Fruit fly (Drosophila melanogaster) whole organism, pupa: ENCODE measurements around the gene CG10286.

Source experiments
- CG10348 ChIP-seq: fragments of 200-800 bp; sonication (Bioruptor generic); IDR thresholded peaks from 2 replicates; pipeline ENCODE4 v1.3.6; 2022; ENCODE audit warnings: missing biosample characterization, missing genetic modification characterization
- CG12605 ChIP-seq: fragments of 200-800 bp; sonication (Bioruptor generic); IDR thresholded peaks from 2 replicates; pipeline ENCODE4 v1.3.6; 2022; ENCODE audit warnings: missing biosample characterization, missing genetic modification characterization
- CG13204 ChIP-seq: fragments of 200-800 bp; sonication (Bioruptor generic); optimal IDR thresholded peaks from 2 replicates; lab custom pipeline; 2018; ENCODE audit warnings: missing biosample characterization, mild to moderate bottlenecking, missing genetic modification characterization, moderate library complexity
- CG14655 ChIP-seq: fragments of 200-800 bp; sonication (Bioruptor generic); optimal IDR thresholded peaks from 3 replicates; lab custom pipeline; 2017; ENCODE audit warnings: mild to moderate bottlenecking, missing biosample characterization, missing genetic modification reagents, missing genetic modification characterization
- CG15710 ChIP-seq: fragments of 200-800 bp; sonication (Bioruptor generic); optimal IDR thresholded peaks from 2 replicates; lab custom pipeline; 2018; ENCODE audit warnings: missing biosample characterization, mild to moderate bottlenecking, missing genetic modification characterization, moderate library complexity
- CG17806 ChIP-seq: fragments of 200-800 bp; sonication (Bioruptor generic); optimal IDR thresholded peaks from 2 replicates; lab custom pipeline; 2018; ENCODE audit warnings: missing biosample characterization, mild to moderate bottlenecking, missing genetic modification characterization, moderate library complexity
- CG32121 ChIP-seq: fragments of 200-800 bp; sonication (Bioruptor generic); IDR thresholded peaks from 2 replicates; pipeline ENCODE4 v1.3.6; 2022; ENCODE audit warnings: missing biosample characterization, missing genetic modification characterization
- CG34367 ChIP-seq: fragments of 200-800 bp; sonication (Bioruptor generic); optimal IDR thresholded peaks from 2 replicates; lab custom pipeline; 2018; ENCODE audit warnings: missing biosample characterization, mild to moderate bottlenecking, missing genetic modification characterization
- CG4496 ChIP-seq: fragments of 200-800 bp; sonication (Bioruptor generic); IDR thresholded peaks from 3 replicates; pipeline ENCODE4 v1.3.6; 2022; ENCODE audit warnings: missing biosample characterization, missing genetic modification characterization
- CG8159 ChIP-seq: fragments of 200-800 bp; sonication (Bioruptor generic); optimal IDR thresholded peaks from 3 replicates; lab custom pipeline; 2018; ENCODE audit warnings: missing biosample characterization, mild to moderate bottlenecking, missing genetic modification characterization, moderate library complexity
- CG8301 ChIP-seq: fragments of 200-800 bp; sonication (Bioruptor generic); optimal IDR thresholded peaks from 2 replicates; lab custom pipeline; 2018; ENCODE audit warnings: missing biosample characterization, mild to moderate bottlenecking, missing genetic modification characterization
- CG9948 ChIP-seq: fragments of 200-800 bp; sonication (Bioruptor generic); optimal IDR thresholded peaks from 2 replicates; lab custom pipeline; 2018; ENCODE audit warnings: missing biosample characterization, mild to moderate bottlenecking, missing genetic modification characterization, moderate library complexity
- D1 ChIP-seq: fragments of 200-800 bp; sonication (Bioruptor generic); optimal IDR thresholded peaks from 2 replicates; lab custom pipeline; 2018; ENCODE audit warnings: missing biosample characterization, mild to moderate bottlenecking, missing genetic modification characterization, moderate library complexity
- EcR ChIP-seq: fragments of 200-800 bp; sonication (Bioruptor generic); optimal IDR thresholded peaks from 3 replicates; lab custom pipeline; 2019; ENCODE audit warnings: missing biosample characterization, missing genetic modification characterization, mild to moderate bottlenecking, moderate library complexity, missing genetic modification reagents
- Ets98B ChIP-seq: fragments of 200-800 bp; sonication (Bioruptor generic); IDR thresholded peaks from 2 replicates; pipeline ENCODE4 v1.3.6; 2022; ENCODE audit warnings: missing biosample characterization, missing genetic modification characterization
- Pif1A ChIP-seq: fragments of 200-800 bp; sonication (Bioruptor generic); optimal IDR thresholded peaks from 3 replicates; lab custom pipeline; 2016; ENCODE audit warnings: missing biosample characterization, missing genetic modification characterization
- Pif1B ChIP-seq: fragments of 200-800 bp; sonication (Bioruptor generic); optimal IDR thresholded peaks from 3 replicates; lab custom pipeline; 2016; ENCODE audit warnings: missing biosample characterization, missing genetic modification characterization
- Snoo ChIP-seq: fragments of 200-800 bp; sonication (Bioruptor generic); optimal IDR thresholded peaks from 3 replicates; lab custom pipeline; 2017; ENCODE audit warnings: missing biosample characterization, mild to moderate bottlenecking, missing genetic modification characterization, inconsistent platforms
- fd96Ca ChIP-seq: fragments of 200-800 bp; sonication (Bioruptor generic); IDR thresholded peaks from 3 replicates; pipeline ENCODE4 v1.3.6; 2022; ENCODE audit warnings: missing biosample characterization, missing genetic modification characterization
- gl ChIP-seq: fragments of 200-800 bp; sonication (Bioruptor generic); optimal IDR thresholded peaks from 2 replicates; lab custom pipeline; 2018; ENCODE audit warnings: missing biosample characterization, mild to moderate bottlenecking, missing genetic modification characterization
- rn ChIP-seq: fragments of 200-800 bp; sonication (Bioruptor generic); IDR thresholded peaks from 2 replicates; pipeline ENCODE4 v1.3.6; 2022; ENCODE audit warnings: missing biosample characterization, missing genetic modification characterization

CG10286 gene

DNA sequence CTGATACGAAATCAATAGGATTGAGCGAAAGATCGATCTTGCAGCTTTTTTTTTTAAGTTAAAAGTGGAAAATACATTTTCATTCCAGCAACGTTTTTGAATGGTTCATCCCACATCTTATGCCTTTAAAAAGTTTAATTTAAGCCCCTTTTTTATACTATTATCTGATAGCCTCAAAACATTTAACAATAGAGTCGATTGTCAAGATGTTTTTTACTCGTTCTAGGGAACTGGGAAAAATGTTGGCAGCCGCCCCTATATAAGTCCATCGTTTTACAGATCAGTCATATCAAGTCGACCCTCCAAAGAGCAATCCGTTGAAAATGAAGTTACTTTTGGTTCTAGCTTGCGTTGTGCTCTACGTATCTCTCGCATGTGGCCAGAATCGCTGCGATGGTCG lies 8.7 kb downstream of the CG10286 start, which contains the start of gene CG42537:
Gene CG42537 (plus strand): TSS at position 301 of the 400 bp plus-strand sequence.
- TF ChIP-seq D1 (tag; lab: Kevin White, UChicago) (no peak), CG8301 (tag; lab: Kevin White, UChicago) (no peak), rn (GFP tag; lab: Robert Waterston, UW) (no peak), Pif1B (GFP tag; lab: Kevin White, UChicago) (no peak), CG12605 (GFP tag; lab: Robert Waterston, UW) (no peak)

DNA sequence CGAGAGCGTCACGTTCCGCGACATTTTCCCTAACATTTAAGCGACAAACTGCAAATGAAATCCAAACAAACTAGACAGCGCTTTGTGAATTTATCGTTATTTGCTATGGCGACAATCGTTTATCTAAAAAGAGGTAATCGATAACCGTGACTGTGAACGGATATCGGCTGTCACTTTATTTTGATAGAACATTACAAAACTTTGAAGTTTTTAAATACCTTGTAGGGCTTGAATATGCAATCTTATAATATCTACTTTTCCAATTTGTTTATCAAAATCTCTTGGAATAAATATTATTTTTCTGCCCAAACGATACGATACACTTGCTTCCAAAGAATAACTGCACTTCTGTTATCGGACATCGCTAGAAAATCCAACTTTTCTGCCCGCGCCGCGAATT lies 11.4 kb downstream of the CG10286 start, which contains the start of the genes CG1024 and TfIIFalpha:
Gene CG1024 (minus strand): TSS at position 200 of the 400 bp plus-strand sequence.
Gene TfIIFalpha (plus strand): TSS at position 339 of the 400 bp plus-strand sequence.
- no peak for TF ChIP-seq CG13204
- no peak for TF ChIP-seq rn (GFP tag; lab: Robert Waterston, UW)
- TF ChIP-seq fd96Ca (GFP tag; lab: Robert Waterston, UW) = no peak
- TF ChIP-seq CG12605 (GFP tag; lab: Robert Waterston, UW) = no peak
- no peak for TF ChIP-seq D1 (tag; lab: Kevin White, UChicago)
- TF ChIP-seq CG34367 (tag; lab: Kevin White, UChicago) = no peak
- no peak for TF ChIP-seq CG15710 (tag; lab: Kevin White, UChicago)

DNA sequence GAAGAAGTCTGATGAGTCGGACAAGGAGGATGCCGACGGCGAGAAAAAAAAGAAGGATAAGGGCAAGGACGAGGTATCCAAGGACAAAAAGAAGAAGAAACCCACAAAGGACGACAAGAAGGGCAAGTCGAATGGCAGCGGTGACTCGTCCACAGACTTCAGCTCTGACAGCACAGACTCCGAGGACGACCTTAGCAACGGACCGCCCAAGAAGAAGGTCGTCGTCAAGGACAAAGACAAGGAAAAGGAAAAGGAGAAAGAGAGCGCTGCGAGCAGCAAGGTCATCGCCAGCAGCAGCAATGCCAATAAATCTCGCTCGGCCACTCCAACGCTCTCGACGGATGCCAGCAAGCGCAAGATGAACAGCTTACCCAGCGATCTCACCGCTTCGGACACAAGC lies 13.0 kb downstream of the CG10286 start:
- no peak for TF ChIP-seq rn (GFP tag; lab: Robert Waterston, UW)
- TF ChIP-seq CG32121 = no peak
- TF ChIP-seq CG9948 (tag; lab: Kevin White, UChicago) = no peak
- no peak for TF ChIP-seq CG4496 (GFP tag; lab: Robert Waterston, UW)
- TF ChIP-seq CG34367 (tag; lab: Kevin White, UChicago) = no peak
- TF ChIP-seq CG13204 = no peak
- TF ChIP-seq Pif1B (GFP tag; lab: Kevin White, UChicago) = no peak
- TF ChIP-seq Pif1A (GFP tag; lab: Kevin White, UChicago) = no peak
- no peak for TF ChIP-seq EcR (GFP tag; lab: Kevin White, UChicago)
- no peak for TF ChIP-seq CG14655 (GFP tag; lab: Kevin White, UChicago)
- no peak for TF ChIP-seq CG15710 (tag; lab: Kevin White, UChicago)
- no peak for TF ChIP-seq CG12605 (GFP tag; lab: Robert Waterston, UW)
- no peak for TF ChIP-seq Snoo (tag; lab: Kevin White, UChicago)
- no peak for TF ChIP-seq D1 (tag; lab: Kevin White, UChicago)
- no peak for TF ChIP-seq CG17806 (tag; lab: Kevin White, UChicago)
- TF ChIP-seq fd96Ca (GFP tag; lab: Robert Waterston, UW) = no peak
- TF ChIP-seq CG8159 = no peak

DNA sequence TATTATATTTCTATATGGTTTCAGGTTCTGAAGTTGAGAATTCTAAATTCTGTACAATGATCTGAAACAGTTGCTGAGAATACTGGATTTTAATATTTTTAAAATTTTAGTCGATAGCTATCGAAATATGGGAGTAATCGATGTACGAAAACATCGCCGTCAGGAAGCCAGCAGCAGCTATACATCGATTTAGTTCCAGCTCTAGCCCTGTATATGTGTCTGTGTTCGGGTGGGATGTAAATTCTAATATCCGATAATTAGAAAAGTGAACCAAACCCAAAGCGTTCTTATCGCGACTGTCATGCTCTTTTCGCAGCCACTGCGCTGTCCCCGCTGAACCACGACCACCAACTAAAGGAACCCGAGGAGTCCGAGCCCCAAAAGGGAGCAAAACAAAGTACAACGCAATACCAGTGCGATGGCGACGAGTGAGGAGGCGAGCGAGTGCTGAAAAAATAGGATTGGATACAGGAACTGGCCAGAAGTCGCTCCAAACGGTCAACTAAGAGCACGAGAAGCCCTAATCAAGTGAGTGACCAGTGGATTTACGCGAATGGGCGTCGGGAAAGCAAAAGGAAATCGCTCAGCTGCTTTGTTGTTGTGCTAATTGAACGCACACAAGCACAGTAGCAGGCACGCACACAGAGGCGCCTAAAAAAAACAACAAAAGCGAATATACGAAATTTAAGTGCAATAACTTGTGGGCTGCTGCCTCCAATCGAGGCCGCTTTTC lies 14.1 kb downstream of the CG10286 start, which contains the start of gene gzl:
Gene gzl (plus strand): TSS at position 182 of the 733 bp plus-strand sequence.
- no peak for TF ChIP-seq Pif1A (GFP tag; lab: Kevin White, UChicago)
- TF ChIP-seq CG8301 (tag; lab: Kevin White, UChicago) = no peak
- no peak for TF ChIP-seq rn (GFP tag; lab: Robert Waterston, UW)
- TF ChIP-seq CG12605 (GFP tag; lab: Robert Waterston, UW) = no peak
- TF ChIP-seq CG32121 = no peak
- TF ChIP-seq CG10348 = no peak
- no peak for TF ChIP-seq gl (tag; lab: Kevin White, UChicago)
- no peak for TF ChIP-seq CG15710 (tag; lab: Kevin White, UChicago)

DNA sequence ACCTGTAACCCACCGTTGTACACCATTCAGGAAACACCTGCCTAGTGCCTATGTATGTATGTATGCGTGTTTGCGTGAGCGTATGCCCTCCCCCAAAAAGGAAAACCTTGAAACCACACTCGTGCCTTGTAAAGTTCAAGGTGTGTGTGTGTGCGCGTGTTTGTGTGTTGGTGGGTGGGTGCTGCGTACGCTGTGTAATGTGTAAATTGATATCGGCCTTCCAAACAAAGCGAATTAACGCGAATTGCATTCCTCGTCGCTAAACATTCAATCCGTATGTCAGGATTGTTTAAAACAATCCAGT lies 14.7 kb downstream of the CG10286 start:
- TF ChIP-seq EcR (GFP tag; lab: Kevin White, UChicago) = peak; percentile 86
- no peak for TF ChIP-seq CG34367 (tag; lab: Kevin White, UChicago)

DNA sequence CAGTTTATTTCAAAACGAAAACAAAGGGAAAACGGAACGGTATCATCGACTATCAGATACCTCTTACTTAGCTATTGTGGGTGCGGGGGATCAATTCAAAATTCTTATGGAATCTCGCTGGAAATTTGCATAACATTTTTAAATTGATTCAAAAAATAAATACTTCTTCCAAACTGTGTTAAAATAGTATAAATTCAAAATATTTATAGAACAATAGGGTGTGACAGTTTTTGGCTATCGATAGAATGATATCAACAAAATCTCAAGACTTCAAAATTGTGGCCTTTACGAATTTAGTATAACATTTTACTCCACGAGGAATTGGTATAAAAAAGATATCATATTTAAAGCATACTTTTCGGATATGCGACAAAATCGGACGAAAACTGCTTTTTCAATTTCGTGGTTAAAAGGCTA lies 19.7 kb downstream of the CG10286 start:
- TF ChIP-seq D1 (tag; lab: Kevin White, UChicago) = no peak
- TF ChIP-seq Pif1A (GFP tag; lab: Kevin White, UChicago) = no peak

DNA sequence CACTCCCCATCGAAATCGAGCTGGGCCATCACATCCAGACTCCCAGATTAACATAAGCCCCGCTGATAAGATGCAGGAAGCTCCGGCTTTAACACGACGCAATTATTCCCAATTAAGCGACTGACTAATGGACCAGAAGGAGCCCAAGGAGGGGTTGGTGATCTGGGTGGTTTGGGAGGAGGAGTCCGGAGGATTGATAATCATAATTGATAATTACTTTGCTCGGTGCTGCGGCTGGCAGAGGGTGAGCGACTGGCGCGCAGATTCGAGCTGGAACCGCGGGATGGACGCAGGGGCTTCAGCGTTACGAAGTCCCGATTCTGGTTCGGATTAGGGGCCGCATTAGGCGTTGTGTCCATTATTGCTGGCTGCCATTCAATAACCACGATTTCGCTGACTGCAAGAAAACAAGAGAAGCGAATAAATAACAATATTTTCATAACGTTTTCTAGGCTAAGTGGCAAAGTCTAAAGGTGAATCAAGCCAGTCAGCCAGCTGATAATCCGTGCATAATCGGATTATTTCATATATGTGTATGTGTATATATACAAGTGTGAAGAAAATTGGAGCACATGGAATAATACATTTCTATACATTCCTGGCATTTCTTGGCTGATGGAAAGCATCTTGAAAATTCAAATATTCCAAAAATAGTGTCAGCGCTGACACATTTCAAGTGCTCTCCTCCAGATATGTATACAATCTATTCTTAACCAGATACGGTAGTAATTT lies 24.9 kb downstream of the CG10286 start:
- TF ChIP-seq Ets98B (GFP tag; lab: Robert Waterston, UW) (no peak), CG14655 (GFP tag; lab: Kevin White, UChicago) (no peak), CG13204 (no peak), EcR (GFP tag; lab: Kevin White, UChicago) (no peak), CG8301 (tag; lab: Kevin White, UChicago) (no peak), Snoo (tag; lab: Kevin White, UChicago) (no peak), CG4496 (GFP tag; lab: Robert Waterston, UW) (no peak), D1 (tag; lab: Kevin White, UChicago) (no peak), CG10348 (no peak), CG17806 (tag; lab: Kevin White, UChicago) (no peak), CG32121 (no peak), CG12605 (GFP tag; lab: Robert Waterston, UW) (no peak), rn (GFP tag; lab: Robert Waterston, UW) (no peak)
- TF ChIP-seq, all 21 proteins: peak for 0
